Worm (Caenorhabditis elegans) whole organism, mixed stage, embryonic: ENCODE data around the gene C53A5.11.

ENCODE experiments used
- M03D4.4 ChIP-seq: sonication (generic microtip); optimal IDR thresholded peaks from 2 replicates; lab custom pipeline; 2017; ENCODE audit warnings: mild to moderate bottlenecking, missing genetic modification characterization, missing compliant biosample characterization
- bed-3 ChIP-seq: fragments of 200-800 bp; sonication (Bioruptor generic); optimal IDR thresholded peaks from 3 replicates; lab custom pipeline; 2018; ENCODE audit warnings: mild to moderate bottlenecking, missing genetic modification characterization, moderate library complexity, missing compliant biosample characterization
- blmp-1 ChIP-seq: fragments of 150-350 bp; optimal IDR thresholded peaks from 2 replicates; lab custom pipeline; 2014; ENCODE audit warnings: missing biosample characterization, missing genetic modification characterization
- ceh-39 ChIP-seq: fragments of 150-350 bp; optimal IDR thresholded peaks from 2 replicates; lab custom pipeline; 2014; ENCODE audit warnings: missing biosample characterization, missing genetic modification characterization
- ceh-43 ChIP-seq: fragments of 200-800 bp; sonication (Bioruptor generic); optimal IDR thresholded peaks from 2 replicates; lab custom pipeline; 2018; ENCODE audit warnings: mild to moderate bottlenecking, missing genetic modification characterization, moderate library complexity, missing compliant biosample characterization
- cnd-1 ChIP-seq: fragments of 200-800 bp; sonication (Bioruptor generic); optimal IDR thresholded peaks from 2 replicates; lab custom pipeline; 2018; ENCODE audit warnings: mild to moderate bottlenecking, missing genetic modification characterization, missing compliant biosample characterization
- elt-1 ChIP-seq: sonication (generic microtip); optimal IDR thresholded peaks from 2 replicates; lab custom pipeline; 2017; ENCODE audit warnings: missing genetic modification characterization, mild to moderate bottlenecking, missing compliant biosample characterization, antibody characterized with exemption, moderate library complexity, borderline replicate concordance; ENCODE audit not compliant: insufficient read depth
- elt-3 ChIP-seq: fragments of 150-350 bp; optimal IDR thresholded peaks from 2 replicates; lab custom pipeline; 2014; ENCODE audit warnings: missing biosample characterization, missing genetic modification characterization
- flh-1 ChIP-seq: fragments of 200-800 bp; sonication (Bioruptor generic); optimal IDR thresholded peaks from 2 replicates; lab custom pipeline; 2018; ENCODE audit warnings: mild to moderate bottlenecking, missing genetic modification characterization, moderate library complexity, missing compliant biosample characterization
- ham-2 ChIP-seq: fragments of 200-800 bp; sonication (Bioruptor generic); optimal IDR thresholded peaks from 2 replicates; lab custom pipeline; 2018; ENCODE audit warnings: mild to moderate bottlenecking, missing genetic modification characterization, missing compliant biosample characterization
- hlh-1 ChIP-seq: fragments of 150-350 bp; optimal IDR thresholded peaks from 2 replicates; lab custom pipeline; 2014; ENCODE audit warnings: missing biosample characterization, missing genetic modification reagents, missing genetic modification characterization
- lin-13 ChIP-seq: fragments of 150-350 bp; optimal IDR thresholded peaks from 2 replicates; lab custom pipeline; 2014; ENCODE audit warnings: missing biosample characterization, missing genetic modification characterization
- lin-32 ChIP-seq: fragments of 200-800 bp; sonication (Bioruptor generic); optimal IDR thresholded peaks from 2 replicates; lab custom pipeline; 2018; ENCODE audit warnings: mild to moderate bottlenecking, missing genetic modification characterization, missing compliant biosample characterization
- lsy-2 ChIP-seq: fragments of 150-350 bp; optimal IDR thresholded peaks from 2 replicates; lab custom pipeline; 2014; ENCODE audit warnings: missing biosample characterization, missing genetic modification characterization
- mab-5 ChIP-seq: fragments of 150-350 bp; optimal IDR thresholded peaks from 2 replicates; lab custom pipeline; 2014; ENCODE audit warnings: missing biosample characterization, missing genetic modification characterization
- mep-1 ChIP-seq: fragments of 150-350 bp; optimal IDR thresholded peaks from 2 replicates; lab custom pipeline; 2017; ENCODE audit warnings: missing biosample characterization, missing genetic modification reagents, missing genetic modification characterization, inconsistent platforms
- mls-2 ChIP-seq: sonication (generic microtip); optimal IDR thresholded peaks from 2 replicates; lab custom pipeline; 2016; ENCODE audit warnings: mild to moderate bottlenecking, missing genetic modification characterization, moderate library complexity, missing compliant biosample characterization
- nhr-12 ChIP-seq: fragments of 150-350 bp; optimal IDR thresholded peaks from 2 replicates; lab custom pipeline; 2014; ENCODE audit warnings: missing biosample characterization, missing genetic modification characterization
- nhr-2 ChIP-seq: fragments of 150-350 bp; optimal IDR thresholded peaks from 2 replicates; lab custom pipeline; 2014; ENCODE audit warnings: missing biosample characterization, missing genetic modification characterization
- nhr-237 ChIP-seq: fragments of 150-350 bp; optimal IDR thresholded peaks from 2 replicates; lab custom pipeline; 2014; ENCODE audit warnings: missing biosample characterization, missing genetic modification characterization
- nhr-28 ChIP-seq: fragments of 150-350 bp; optimal IDR thresholded peaks from 2 replicates; lab custom pipeline; 2014; ENCODE audit warnings: missing biosample characterization, missing genetic modification characterization
- nhr-76 ChIP-seq: sonication (generic microtip); optimal IDR thresholded peaks from 2 replicates; lab custom pipeline; 2017; ENCODE audit warnings: missing biosample characterization, missing genetic modification characterization
- pha-4 ChIP-seq: fragments of 150-350 bp; optimal IDR thresholded peaks from 2 replicates; lab custom pipeline; 2018; ENCODE audit warnings: missing biosample characterization, missing genetic modification reagents, missing genetic modification characterization
- sem-2 ChIP-seq: fragments of 200-800 bp; sonication (Bioruptor generic); optimal IDR thresholded peaks from 2 replicates; lab custom pipeline; 2018; ENCODE audit warnings: mild to moderate bottlenecking, missing genetic modification characterization, missing compliant biosample characterization
- sptf-1 ChIP-seq: sonication (generic microtip); optimal IDR thresholded peaks from 2 replicates; lab custom pipeline; 2017; ENCODE audit warnings: mild to moderate bottlenecking, missing genetic modification characterization, moderate library complexity, missing compliant biosample characterization
- tbx-8 ChIP-seq: fragments of 200-800 bp; sonication (Bioruptor generic); optimal IDR thresholded peaks from 2 replicates; lab custom pipeline; 2018; ENCODE audit warnings: mild to moderate bottlenecking, missing genetic modification characterization, moderate library complexity, missing compliant biosample characterization
- unc-120 ChIP-seq: sonication (generic microtip); optimal IDR thresholded peaks from 2 replicates; lab custom pipeline; 2017; ENCODE audit warnings: missing genetic modification characterization, missing compliant biosample characterization; ENCODE audit not compliant: poor library complexity, severe bottlenecking
- unc-39 ChIP-seq: fragments of 150-350 bp; optimal IDR thresholded peaks from 2 replicates; lab custom pipeline; 2014; ENCODE audit warnings: missing biosample characterization, missing genetic modification characterization
- zip-8 ChIP-seq: fragments of 150-350 bp; optimal IDR thresholded peaks from 2 replicates; lab custom pipeline; 2014; ENCODE audit warnings: missing biosample characterization, missing genetic modification characterization
- ztf-11 ChIP-seq: fragments of 150-350 bp; optimal IDR thresholded peaks from 2 replicates; lab custom pipeline; 2014; ENCODE audit warnings: missing biosample characterization, missing genetic modification characterization

Gene C53A5.11

DNA sequence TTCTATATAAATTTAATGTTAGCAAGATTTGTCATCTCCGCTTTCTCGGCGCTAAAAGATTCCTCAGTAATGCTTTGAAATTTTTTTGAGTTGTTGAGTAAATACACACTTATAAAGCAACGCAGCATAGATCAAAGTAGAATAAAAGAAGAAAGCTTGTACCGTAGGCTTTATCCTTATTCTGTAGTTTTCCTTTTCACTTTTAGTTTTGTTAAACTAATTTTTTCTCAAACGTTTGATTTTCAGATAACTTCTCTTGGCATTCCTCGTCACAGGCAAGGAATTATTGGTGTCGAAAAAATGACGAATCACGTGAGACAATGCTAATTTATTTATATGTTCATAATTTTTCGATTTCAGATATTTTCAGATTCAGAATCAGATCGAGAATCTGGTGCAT is at the start of gene C53A5.11:
Gene C53A5.11, plus strand, starts transcription at position 301 of the 400 bp plus-strand sequence.
- TF ChIP-seq tbx-8 (no peak), elt-1 (tag; lab: Kevin White, UChicago) (no peak), blmp-1 (no peak), nhr-237 (tag; lab: Kevin White, UChicago) (no peak), cnd-1 (no peak), zip-8 (tag; lab: Kevin White, UChicago) (no peak), nhr-28 (tag; lab: Kevin White, UChicago) (no peak), ztf-11 (tag; lab: Kevin White, UChicago) (no peak), ceh-39 (tag; lab: Kevin White, UChicago) (no peak), pha-4 (tag; lab: Kevin White, UChicago) (no peak), lin-32 (GFP tag; lab: Kevin White, UChicago) (no peak)

DNA sequence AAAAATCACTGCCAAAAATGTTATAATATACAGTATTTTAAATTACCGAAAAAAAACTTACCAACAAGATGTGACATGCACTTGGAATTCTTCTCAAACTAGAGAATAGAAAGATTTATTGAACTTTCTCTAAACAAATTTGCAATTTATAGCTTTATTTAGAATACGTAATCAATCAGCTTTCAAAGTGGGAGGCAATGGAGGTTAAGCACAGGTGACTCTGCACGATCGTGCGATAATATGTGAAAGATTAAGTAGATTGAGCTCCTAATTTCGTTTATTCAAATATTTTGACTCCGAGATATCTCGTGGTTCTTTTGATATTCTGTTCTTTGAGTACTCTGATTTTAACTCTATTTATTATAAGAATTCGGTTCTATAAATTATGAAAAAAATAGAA is 44.7 kb upstream of the C53A5.11 start, which contains the start of gene R02D5.6:
Gene R02D5.6, minus strand, starts transcription at position 101 of the 400 bp plus-strand sequence.
- TF ChIP-seq nhr-237 (tag; lab: Kevin White, UChicago): no peak
- TF ChIP-seq lin-13: no peak
- no peak for TF ChIP-seq nhr-12 (tag; lab: Kevin White, UChicago)
- TF ChIP-seq lin-32 (GFP tag; lab: Kevin White, UChicago): no peak
- no peak for TF ChIP-seq sem-2 (GFP tag; lab: Kevin White, UChicago)
- TF ChIP-seq mep-1 (tag; lab: Kevin White, UChicago): no peak
- no peak for TF ChIP-seq sptf-1 (tag; lab: Kevin White, UChicago)
- TF ChIP-seq flh-1 (GFP tag; lab: Kevin White, UChicago): no peak
- no peak for TF ChIP-seq ztf-11 (tag; lab: Kevin White, UChicago)
- TF ChIP-seq ham-2 (GFP tag; lab: Kevin White, UChicago): no peak
- TF ChIP-seq ceh-43: no peak
- no peak for TF ChIP-seq unc-120
- no peak for TF ChIP-seq pha-4 (tag; lab: Kevin White, UChicago)
- TF ChIP-seq nhr-2: no peak
- TF ChIP-seq mls-2 (tag; lab: Kevin White, UChicago): no peak
- no peak for TF ChIP-seq unc-39
- no peak for TF ChIP-seq M03D4.4 (tag; lab: Kevin White, UChicago)
- TF ChIP-seq lsy-2 (tag; lab: Kevin White, UChicago): no peak
- no peak for TF ChIP-seq blmp-1

ce11 chrV:14519268-14519667 is 43.4 kb upstream of the C53A5.11 start, which contains the start of gene R02D5.8:
Gene R02D5.8, minus strand, starts transcription at chrV:14519368.
- no peak for TF ChIP-seq mab-5 (tag; lab: Kevin White, UChicago)
- TF ChIP-seq ceh-39 (tag; lab: Kevin White, UChicago): no peak
- no peak for TF ChIP-seq bed-3
- no peak for TF ChIP-seq unc-120
- no peak for TF ChIP-seq pha-4 (tag; lab: Kevin White, UChicago)

DNA sequence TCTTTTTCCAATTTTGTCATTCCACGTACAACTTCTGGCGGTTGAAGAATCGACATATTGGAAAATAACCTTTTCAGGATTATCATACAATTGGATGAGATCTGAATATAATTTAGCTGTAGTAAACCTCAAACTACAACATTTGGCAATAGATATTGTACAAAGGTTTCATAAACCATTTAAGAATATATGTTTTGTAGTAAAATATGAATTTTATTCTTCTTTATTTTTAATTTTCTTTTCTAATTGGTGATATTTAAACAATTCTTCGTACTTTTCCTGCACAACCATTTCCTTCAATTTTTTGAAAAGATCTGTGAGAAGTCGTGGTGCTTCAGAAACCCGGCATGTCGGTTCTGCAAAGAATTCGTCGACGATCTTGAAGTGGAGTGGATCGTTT is 41.7 kb upstream of the C53A5.11 start, which contains the start of gene C53A5.17:
Gene C53A5.17, minus strand, starts transcription at position 101 of the 400 bp plus-strand sequence.
- TF ChIP-seq mab-5 (tag; lab: Kevin White, UChicago) (no peak), sptf-1 (tag; lab: Kevin White, UChicago) (no peak), hlh-1 (tag; lab: Kevin White, UChicago) (no peak), elt-3 (tag; lab: Kevin White, UChicago) (no peak), zip-8 (tag; lab: Kevin White, UChicago) (no peak), ceh-39 (tag; lab: Kevin White, UChicago) (no peak), M03D4.4 (tag; lab: Kevin White, UChicago) (no peak), tbx-8 (no peak), lin-13 (no peak), mep-1 (tag; lab: Kevin White, UChicago) (no peak), nhr-12 (tag; lab: Kevin White, UChicago) (no peak), lsy-2 (tag; lab: Kevin White, UChicago) (no peak), elt-1 (tag; lab: Kevin White, UChicago) (no peak), nhr-76 (tag; lab: Kevin White, UChicago) (no peak), blmp-1 (no peak)

DNA sequence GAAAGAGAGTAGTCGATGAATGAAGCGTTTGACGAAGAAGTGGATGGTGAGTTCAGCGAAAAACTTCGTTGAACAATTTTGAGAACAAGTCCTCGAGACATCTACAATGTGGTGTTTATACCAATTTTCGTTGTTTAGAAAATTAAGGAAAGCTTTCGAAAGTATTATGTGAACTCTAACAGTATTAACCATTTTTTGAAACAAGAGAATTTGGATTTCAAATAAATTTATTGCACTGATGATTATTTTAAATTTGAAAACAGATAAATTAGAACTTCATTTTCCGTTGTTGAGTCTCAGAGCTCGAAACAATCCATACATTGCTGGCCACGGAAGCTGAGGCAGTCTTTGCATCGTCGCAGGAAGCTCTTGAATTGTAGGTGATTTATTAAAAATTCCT is 40.2 kb upstream of the C53A5.11 start, which contains the start of gene C53A5.16:
Gene C53A5.16, minus strand, starts transcription at position 101 of the 400 bp plus-strand sequence.
- TF ChIP-seq unc-39 (no peak), elt-3 (tag; lab: Kevin White, UChicago) (no peak), ceh-43 (no peak), unc-120 (no peak)
